Worm (Caenorhabditis elegans) whole organism, young adult: ENCODE measurements around the gene W09C2.9.

Experiments
- F55B11.4 ChIP-seq: sonication (generic microtip); optimal IDR thresholded peaks from 2 replicates; lab custom pipeline; 2016; ENCODE audit warnings: missing compliant biosample characterization, missing genetic modification characterization, borderline replicate concordance; ENCODE audit not compliant: insufficient read depth
- T07F8.4 ChIP-seq: sonication (generic microtip); optimal IDR thresholded peaks from 2 replicates; lab custom pipeline; 2016; ENCODE audit warnings: mild to moderate bottlenecking, missing genetic modification characterization, moderate library complexity, missing compliant biosample characterization
- ccch-3 ChIP-seq: fragments of 200-800 bp; sonication (Bioruptor generic); optimal IDR thresholded peaks from 2 replicates; lab custom pipeline; 2018; ENCODE audit warnings: mild to moderate bottlenecking, missing genetic modification characterization, missing compliant biosample characterization
- hrde-1 ChIP-seq: sonication (generic microtip); optimal IDR thresholded peaks from 2 replicates; lab custom pipeline; 2016; ENCODE audit warnings: missing genetic modification characterization, mild to moderate bottlenecking, missing compliant biosample characterization, moderate library complexity, missing genotype, missing genetic modification reagents, borderline replicate concordance
- lin-54 ChIP-seq: fragments of 200-800 bp; sonication (Bioruptor generic); optimal IDR thresholded peaks from 2 replicates; lab custom pipeline; 2018; ENCODE audit warnings: mild to moderate bottlenecking, missing genetic modification characterization, missing compliant biosample characterization
- nfya-1 ChIP-seq: sonication (generic microtip); optimal IDR thresholded peaks from 2 replicates; lab custom pipeline; 2017; ENCODE audit warnings: antibody characterized with exemption, missing compliant biosample characterization, missing genetic modification characterization, borderline replicate concordance; ENCODE audit not compliant: insufficient read depth
- pbrm-1 ChIP-seq: fragments of 200-800 bp; sonication (Bioruptor generic); IDR thresholded peaks from 2 replicates; pipeline ENCODE4 v1.3.6; 2022; ENCODE audit warnings: missing genetic modification reagents, missing genetic modification characterization, missing compliant biosample characterization
- pha-4 ChIP-seq: fragments of 150-350 bp; sonication (generic microtip); optimal IDR thresholded peaks from 2 replicates; lab custom pipeline; 2014; ENCODE audit warnings: missing biosample characterization, missing genetic modification reagents, missing genetic modification characterization
- repo-1 ChIP-seq: sonication (generic microtip); optimal IDR thresholded peaks from 2 replicates; lab custom pipeline; 2017; ENCODE audit warnings: mild to moderate bottlenecking, missing genetic modification characterization, missing compliant biosample characterization
- snpc-4 ChIP-seq, 5 experiments: fragments of 150-350 bp in 1 of 5; sonication (generic microtip) in 4 of 5; optimal IDR thresholded peaks; 2 replicates each; lab custom pipeline; 2014 to 2018; ENCODE audit warnings: missing genetic modification characterization in 5 of 5, missing biosample characterization in 3 of 5, antibody characterized with exemption in 2 of 5, mild to moderate bottlenecking in 2 of 5, missing compliant biosample characterization in 2 of 5, missing genotype in 2 of 5, moderate library complexity in 2 of 5, missing genetic modification reagents in 1 of 5
- sptf-2 ChIP-seq: fragments of 200-800 bp; sonication (Bioruptor generic); optimal IDR thresholded peaks from 2 replicates; lab custom pipeline; 2018; ENCODE audit warnings: mild to moderate bottlenecking, missing genetic modification characterization, missing compliant biosample characterization
- unc-62 ChIP-seq: fragments of 150-350 bp; optimal IDR thresholded peaks from 2 replicates; lab custom pipeline; 2014; ENCODE audit warnings: missing biosample characterization, missing genetic modification reagents, missing genetic modification characterization

DNA sequence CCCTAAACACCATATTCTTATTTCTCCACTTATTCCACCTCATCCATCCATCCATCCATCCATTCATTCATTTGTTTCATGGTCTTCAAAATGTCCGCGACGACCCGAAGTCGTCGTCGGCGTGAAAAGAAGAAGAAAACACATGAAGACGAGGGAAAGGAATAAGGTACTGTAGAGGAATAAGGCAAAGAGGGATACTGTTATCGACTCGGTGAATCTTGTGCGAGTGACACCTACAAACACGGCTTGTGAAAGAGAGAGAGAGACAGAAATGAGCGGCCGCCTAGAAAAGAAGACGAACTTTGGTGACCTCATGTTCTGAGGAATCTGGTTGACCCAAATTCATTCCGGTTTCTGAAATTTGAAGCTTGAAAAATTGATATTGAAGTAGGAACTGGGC, 14.1 kb downstream of the W09C2.9 start:
- TF ChIP-seq snpc-4 (GFP tag; optimal IDR thresholded peaks at IDR 0.05; lab: Kevin White, UChicago) (no peak), snpc-4 (tag; optimal IDR thresholded peaks at IDR 0.05; lab: Kevin White, UChicago) (no peak), unc-62 (no peak), repo-1 (tag; lab: Kevin White, UChicago) (no peak), sptf-2 (GFP tag; lab: Kevin White, UChicago) (no peak), pha-4 (tag; lab: Kevin White, UChicago) (no peak), nfya-1 (tag; lab: Kevin White, UChicago) (no peak), lin-54 (GFP tag; lab: Kevin White, UChicago) (no peak), F55B11.4 (tag; lab: Kevin White, UChicago) (no peak), T07F8.4 (tag; lab: Kevin White, UChicago) (no peak), ccch-3 (GFP tag; lab: Kevin White, UChicago) (no peak), hrde-1 (tag; lab: Kevin White, UChicago) (no peak), pbrm-1 (GFP tag; lab: Robert Waterston, UW) (no peak)
